Worm (Caenorhabditis elegans): Measurements from ENCODE around the gene ddr-2.

- TF ChIP-seq K09A11.1 (tag; optimal IDR thresholded peaks at IDR 0.05; ENCODE audit: insufficient read depth): no peak
- TF ChIP-seq ets-4 (tag; optimal IDR thresholded peaks at IDR 0.05): no peak
- TF ChIP-seq ceh-45 (GFP tag; IDR thresholded peaks at IDR 0.05): no peak
- TF ChIP-seq C08G9.2 (tag; optimal IDR thresholded peaks at IDR 0.05): no peak
- no peak for TF ChIP-seq ceh-19 (GFP tag; optimal IDR thresholded peaks at IDR 0.05)
- TF ChIP-seq dmd-4 (tag; optimal IDR thresholded peaks at IDR 0.05; ENCODE audit: borderline replicate concordance): no peak
- TF ChIP-seq nhr-11 (tag; optimal IDR thresholded peaks at IDR 0.05): no peak
- no peak for TF ChIP-seq nfya-1 (tag; optimal IDR thresholded peaks at IDR 0.05)
- TF ChIP-seq pqm-1 (tag; optimal IDR thresholded peaks at IDR 0.05): no peak
- no peak for TF ChIP-seq pha-4 (tag; optimal IDR thresholded peaks at IDR 0.05)
- TF ChIP-seq sdc-2 (tag; optimal IDR thresholded peaks at IDR 0.05): no peak
These were observed 1.2 kb upstream of the ddr-2 start for ce11 chrX:3313939-3314338.

Data from whole organism, late embryonic.